Fruit fly (Drosophila melanogaster) whole organism, prepupa: ENCODE measurements around the gene CG31229.

Experiments
- Blimp-1 ChIP-seq: fragments of 200-800 bp; sonication (Bioruptor generic); optimal IDR thresholded peaks from 3 replicates; lab custom pipeline; 2017; ENCODE audit warnings: missing biosample characterization, missing genetic modification characterization, mild to moderate bottlenecking, moderate library complexity, missing genetic modification reagents
- CG11294 ChIP-seq: fragments of 200-800 bp; sonication (Bioruptor generic); IDR thresholded peaks from 2 replicates; pipeline ENCODE4 v1.3.6; 2022; ENCODE audit warnings: missing biosample characterization, missing genetic modification characterization
- CG11762 ChIP-seq: fragments of 200-800 bp; sonication (Bioruptor generic); optimal IDR thresholded peaks from 3 replicates; lab custom pipeline; 2016; ENCODE audit warnings: missing biosample characterization, missing genetic modification characterization; ENCODE audit not compliant: insufficient read depth
- CG11902 ChIP-seq: fragments of 200-800 bp; sonication (Bioruptor generic); optimal IDR thresholded peaks from 3 replicates; lab custom pipeline; 2016; ENCODE audit warnings: missing biosample characterization, missing genetic modification characterization
- CG1621 ChIP-seq: fragments of 200-800 bp; sonication (Bioruptor generic); optimal IDR thresholded peaks from 3 replicates; lab custom pipeline; 2018; ENCODE audit warnings: missing biosample characterization, mild to moderate bottlenecking, missing genetic modification characterization
- CG16779 ChIP-seq: fragments of 200-800 bp; sonication (Bioruptor generic); optimal IDR thresholded peaks from 3 replicates; lab custom pipeline; 2017; ENCODE audit warnings: missing biosample characterization, mild to moderate bottlenecking, missing genetic modification characterization
- CG31627 ChIP-seq: fragments of 200-800 bp; sonication (Bioruptor generic); optimal IDR thresholded peaks from 3 replicates; lab custom pipeline; 2016; ENCODE audit warnings: missing biosample characterization, missing genetic modification characterization
- CG34406 ChIP-seq: fragments of 200-800 bp; sonication (Bioruptor generic); optimal IDR thresholded peaks from 3 replicates; lab custom pipeline; 2016; ENCODE audit warnings: missing biosample characterization, missing genetic modification characterization
- CG3919 ChIP-seq: fragments of 200-800 bp; sonication (Bioruptor generic); optimal IDR thresholded peaks from 3 replicates; lab custom pipeline; 2016; ENCODE audit warnings: missing biosample characterization, missing genetic modification characterization
- CG4318 ChIP-seq: fragments of 200-800 bp; sonication (Bioruptor generic); optimal IDR thresholded peaks from 3 replicates; lab custom pipeline; 2017; ENCODE audit warnings: missing biosample characterization, mild to moderate bottlenecking, missing genetic modification characterization
- CG6163 ChIP-seq: fragments of 200-800 bp; sonication (Bioruptor generic); IDR thresholded peaks from 3 replicates; pipeline ENCODE4 v1.3.6; 2022; ENCODE audit warnings: missing biosample characterization, missing genetic modification characterization
- CG6792 ChIP-seq: fragments of 200-800 bp; sonication (Bioruptor generic); optimal IDR thresholded peaks from 3 replicates; lab custom pipeline; 2016; ENCODE audit warnings: missing biosample characterization, missing genetic modification characterization
- CG6854 ChIP-seq: fragments of 200-800 bp; sonication (Bioruptor generic); optimal IDR thresholded peaks from 2 replicates; lab custom pipeline; 2017; ENCODE audit warnings: missing biosample characterization, mild to moderate bottlenecking, missing genetic modification characterization
- CG8319 ChIP-seq: fragments of 200-800 bp; sonication (Bioruptor generic); optimal IDR thresholded peaks from 3 replicates; lab custom pipeline; 2016; ENCODE audit warnings: missing biosample characterization, missing genetic modification characterization
- CG9139 ChIP-seq: fragments of 200-800 bp; sonication (Bioruptor generic); optimal IDR thresholded peaks from 3 replicates; lab custom pipeline; 2017; ENCODE audit warnings: missing biosample characterization, mild to moderate bottlenecking, missing genetic modification characterization
- Eip75B ChIP-seq: fragments of 200-800 bp; sonication (Bioruptor generic); optimal IDR thresholded peaks from 3 replicates; lab custom pipeline; 2016; ENCODE audit warnings: missing biosample characterization, missing genetic modification characterization
- Eip78C ChIP-seq: fragments of 200-800 bp; sonication (Bioruptor generic); peaks from one replicate; lab custom pipeline; 2016; ENCODE audit warnings: missing biosample characterization, missing genetic modification characterization
- Eip93F ChIP-seq: fragments of 200-800 bp; sonication (Bioruptor generic); optimal IDR thresholded peaks from 2 replicates; lab custom pipeline; 2016; ENCODE audit warnings: missing biosample characterization, mild to moderate bottlenecking, missing genetic modification characterization
- Ets21C ChIP-seq: fragments of 200-800 bp; sonication (Bioruptor generic); optimal IDR thresholded peaks from 3 replicates; lab custom pipeline; 2016; ENCODE audit warnings: missing biosample characterization, missing genetic modification characterization
- Ets96B ChIP-seq: fragments of 200-800 bp; optimal IDR thresholded peaks from 2 replicates; lab custom pipeline; 2019; ENCODE audit warnings: missing biosample characterization, mild to moderate bottlenecking, missing genetic modification characterization, moderate library complexity
- Hr38 ChIP-seq: sonication (Bioruptor generic); optimal IDR thresholded peaks from 2 replicates; lab custom pipeline; 2016; ENCODE audit warnings: missing biosample characterization, missing genetic modification characterization
- Hr39 ChIP-seq: fragments of 200-800 bp; sonication (Bioruptor generic); optimal IDR thresholded peaks from 2 replicates; lab custom pipeline; 2016; ENCODE audit warnings: missing biosample characterization, missing genetic modification characterization
- Hr4 ChIP-seq: fragments of 200-800 bp; sonication (Bioruptor generic); optimal IDR thresholded peaks from 3 replicates; lab custom pipeline; 2016; ENCODE audit warnings: missing biosample characterization, missing genetic modification characterization
- Met ChIP-seq: fragments of 200-800 bp; sonication (Bioruptor generic); optimal IDR thresholded peaks from 3 replicates; lab custom pipeline; 2016; ENCODE audit warnings: missing biosample characterization, missing genetic modification characterization
- Smox ChIP-seq: fragments of 200-800 bp; sonication (Bioruptor generic); optimal IDR thresholded peaks from 3 replicates; lab custom pipeline; 2016; ENCODE audit warnings: missing biosample characterization, missing genetic modification characterization
- Sox102F ChIP-seq: fragments of 200-800 bp; sonication (Bioruptor generic); optimal IDR thresholded peaks from 2 replicates; lab custom pipeline; 2016; ENCODE audit warnings: missing biosample characterization, mild to moderate bottlenecking, missing genetic modification characterization
- Sox14 ChIP-seq: fragments of 200-800 bp; sonication (Bioruptor generic); optimal IDR thresholded peaks from 3 replicates; lab custom pipeline; 2016; ENCODE audit warnings: missing biosample characterization, missing genetic modification characterization
- achi ChIP-seq: fragments of 200-800 bp; sonication (Bioruptor generic); optimal IDR thresholded peaks from 3 replicates; lab custom pipeline; 2016; ENCODE audit warnings: missing biosample characterization, missing genetic modification characterization
- dac ChIP-seq: fragments of 200-800 bp; sonication (Bioruptor generic); optimal IDR thresholded peaks from 2 replicates; lab custom pipeline; 2017; ENCODE audit warnings: missing biosample characterization, mild to moderate bottlenecking, missing genetic modification characterization
- dsx ChIP-seq: fragments of 200-800 bp; optimal IDR thresholded peaks from 3 replicates; lab custom pipeline; 2019; ENCODE audit warnings: missing biosample characterization, mild to moderate bottlenecking, missing genetic modification characterization, moderate library complexity; ENCODE audit not compliant: poor library complexity, severe bottlenecking
- esn ChIP-seq: fragments of 200-800 bp; sonication (Bioruptor generic); optimal IDR thresholded peaks from 2 replicates; lab custom pipeline; 2016; ENCODE audit warnings: missing biosample characterization, mild to moderate bottlenecking, missing genetic modification characterization, moderate library complexity
- fd85E ChIP-seq: fragments of 200-800 bp; sonication (Bioruptor generic); optimal IDR thresholded peaks from 3 replicates; lab custom pipeline; 2016; ENCODE audit warnings: missing biosample characterization, missing genetic modification characterization
- net ChIP-seq: fragments of 200-800 bp; sonication (Bioruptor generic); optimal IDR thresholded peaks from 3 replicates; lab custom pipeline; 2016; ENCODE audit warnings: missing biosample characterization, missing genetic modification characterization
- pdm3 ChIP-seq: fragments of 200-800 bp; sonication (Bioruptor generic); optimal IDR thresholded peaks from 3 replicates; lab custom pipeline; 2016; ENCODE audit warnings: missing biosample characterization, missing genetic modification characterization
- spab ChIP-seq: fragments of 200-800 bp; sonication (Bioruptor generic); optimal IDR thresholded peaks from 2 replicates; lab custom pipeline; 2017; ENCODE audit warnings: missing biosample characterization, mild to moderate bottlenecking, missing genetic modification characterization, missing genetic modification reagents
- svp ChIP-seq: fragments of 200-800 bp; sonication (Bioruptor generic); peaks from one replicate; lab custom pipeline; 2016; ENCODE audit warnings: missing biosample characterization, missing genetic modification characterization
- topi ChIP-seq: fragments of 200-800 bp; sonication (Bioruptor generic); optimal IDR thresholded peaks from 3 replicates; lab custom pipeline; 2016; ENCODE audit warnings: missing biosample characterization, missing genetic modification characterization

The CG31229 gene

dm6 chr3R:18658945-18659642 is 8.6 kb upstream of the CG31229 start, which contains the start of the genes CG31224 and CstF64 (continued):
- TF ChIP-seq pdm3 (GFP tag; lab: Kevin White, UChicago) (peak; percentile 90), Hr4 (GFP tag; lab: Kevin White, UChicago) (peak; percentile 84), Ets96B (tag; lab: Kevin White, UChicago) (peak; percentile 70), CG6792 (GFP tag; lab: Kevin White, UChicago) (peak; percentile 75), CG11902 (GFP tag; lab: Kevin White, UChicago) (peak; percentile 70), CG4318 (GFP tag; lab: Kevin White, UChicago) (no peak), spab (GFP tag; lab: Kevin White, UChicago) (no peak), fd85E (GFP tag; lab: Kevin White, UChicago) (peak; percentile 40), CG1621 (tag; lab: Kevin White, UChicago) (peak; percentile 66), Eip78C (peak; percentile 93), Eip93F (GFP tag; lab: Kevin White, UChicago) (peak; percentile 5), Sox102F (GFP tag; lab: Kevin White, UChicago) (no peak), Eip75B (GFP tag; lab: Kevin White, UChicago) (peak; percentile 78), achi (GFP tag; lab: Kevin White, UChicago) (peak; percentile 76), CG9139 (GFP tag; lab: Kevin White, UChicago) (no peak), Ets21C (GFP tag; lab: Kevin White, UChicago) (peak; percentile 73), dsx (peak; percentile 49), Met (GFP tag; lab: Kevin White, UChicago) (peak; percentile 83), Sox14 (GFP tag; lab: Kevin White, UChicago) (peak; percentile 86), CG6163 (GFP tag; lab: Robert Waterston, UW) (peak; percentile 75), Hr38 (GFP tag; lab: Kevin White, UChicago) (no peak), esn (GFP tag; lab: Kevin White, UChicago) (peak; percentile 86), dac (peak; percentile 45)

- TF ChIP-seq esn (GFP tag; lab: Kevin White, UChicago) (peak; percentile 34), topi (GFP tag; lab: Kevin White, UChicago) (peak; percentile 23), dsx (peak; percentile 7), CG3919 (peak; percentile 22), CG31627 (peak; percentile 19), Eip78C (peak; percentile 64), Ets96B (tag; lab: Kevin White, UChicago) (no peak), Sox14 (GFP tag; lab: Kevin White, UChicago) (peak; percentile 70), net (GFP tag; lab: Kevin White, UChicago) (no peak), Sox102F (GFP tag; lab: Kevin White, UChicago) (no peak)
Measured at dm6 chr3R:18663525-18663924, 4.1 kb upstream of the CG31229 start, which contains the start of the genes Cpsf73 and Gos28. Gene Cpsf73 (minus strand): TSS chr3R:18663552. Gene Gos28 (plus strand): TSS chr3R:18663738.

- TF ChIP-seq CG9139 (GFP tag; lab: Kevin White, UChicago) (no peak), CG6163 (GFP tag; lab: Robert Waterston, UW) (no peak), CG16779 (tag; lab: Kevin White, UChicago) (no peak), Smox (GFP tag; lab: Kevin White, UChicago) (no peak), Hr39 (no peak), Blimp-1 (GFP tag; lab: Kevin White, UChicago) (no peak), CG6854 (GFP tag; lab: Kevin White, UChicago) (no peak), CG4318 (GFP tag; lab: Kevin White, UChicago) (no peak), CG11294 (GFP tag; lab: Robert Waterston, UW) (no peak), svp (no peak), CG8319 (GFP tag; lab: Kevin White, UChicago) (no peak), CG34406 (GFP tag; lab: Kevin White, UChicago) (no peak), pdm3 (GFP tag; lab: Kevin White, UChicago) (no peak), CG6792 (GFP tag; lab: Kevin White, UChicago) (no peak), spab (GFP tag; lab: Kevin White, UChicago) (no peak), CG11762 (GFP tag; lab: Kevin White, UChicago) (no peak), CG31627 (no peak)
Measured at dm6 chr3R:18665061-18665460, 2.6 kb upstream of the CG31229 start, which contains the start of gene CG31231. Gene CG31231 (plus strand): TSS chr3R:18665361.
